Worm (Caenorhabditis elegans) whole organism, L3 larva: ENCODE results near the gene cyd-1.
A peak's percentile ranks its signal among the peaks of the same experiment; 100 is the strongest.
"Not testable (repeated sequence)": the region's sequence is repeated elsewhere in the genome, so short reads cannot be mapped to it uniquely, and the experiment has no call there.

Experiments used
- R02D3.7 ChIP-seq: fragments of 150-350 bp; optimal IDR thresholded peaks from 2 replicates; lab custom pipeline; 2014; ENCODE audit warnings: missing biosample characterization, missing genetic modification characterization
- ama-1 ChIP-seq: fragments of 150-350 bp; optimal IDR thresholded peaks from 2 replicates; lab custom pipeline; 2018
- elt-2 ChIP-seq: sonication (generic microtip); optimal IDR thresholded peaks from 2 replicates; lab custom pipeline; 2016; ENCODE audit warnings: missing genetic modification reagents, mild to moderate bottlenecking, missing genetic modification characterization, missing compliant biosample characterization
- elt-3 ChIP-seq, 3 experiments: fragments of 150-350 bp in 1 of 3; sonication (generic microtip) in 2 of 3; optimal IDR thresholded peaks; 2 replicates in 2 of 3; 4 replicates in 1 of 3; lab custom pipeline; 2014 to 2017; ENCODE audit warnings: missing biosample characterization in 3 of 3, missing genetic modification characterization in 3 of 3
- fkh-10 ChIP-seq: sonication (generic microtip); optimal IDR thresholded peaks from 2 replicates; lab custom pipeline; 2017; ENCODE audit warnings: missing biosample characterization, missing genetic modification reagents, missing genetic modification characterization
- fkh-2 ChIP-seq: fragments of 150-350 bp; optimal IDR thresholded peaks from 2 replicates; lab custom pipeline; 2014; ENCODE audit warnings: missing biosample characterization, missing genetic modification reagents, missing genetic modification characterization
- hmg-11 ChIP-seq: sonication (generic microtip); optimal IDR thresholded peaks from 2 replicates; lab custom pipeline; 2016; ENCODE audit warnings: missing genetic modification characterization, missing compliant biosample characterization
- lin-15B ChIP-seq: fragments of 150-350 bp; optimal IDR thresholded peaks from 2 replicates; lab custom pipeline; 2014; ENCODE audit warnings: missing biosample characterization, missing genetic modification characterization
- lsy-12 ChIP-seq: sonication (generic microtip); optimal IDR thresholded peaks from 2 replicates; lab custom pipeline; 2016; ENCODE audit warnings: mild to moderate bottlenecking, missing genetic modification characterization, missing compliant biosample characterization
- mdl-1 ChIP-seq: fragments of 150-350 bp; optimal IDR thresholded peaks from 2 replicates; lab custom pipeline; 2014; ENCODE audit warnings: missing biosample characterization, missing genetic modification characterization
- mml-1 ChIP-seq: fragments of 150-350 bp; sonication (generic microtip); optimal IDR thresholded peaks from 3 replicates; lab custom pipeline; 2014; ENCODE audit warnings: missing biosample characterization, missing genetic modification characterization
- nfya-1 ChIP-seq: sonication (generic microtip); optimal IDR thresholded peaks from 2 replicates; lab custom pipeline; 2017; ENCODE audit warnings: missing genetic modification characterization, mild to moderate bottlenecking, missing compliant biosample characterization, antibody characterized with exemption, moderate library complexity; ENCODE audit not compliant: insufficient read depth
- nhr-237 ChIP-seq: fragments of 150-350 bp; optimal IDR thresholded peaks from 2 replicates; lab custom pipeline; 2014; ENCODE audit warnings: missing biosample characterization, missing genetic modification characterization
- nhr-25 ChIP-seq: sonication (generic microtip); optimal IDR thresholded peaks from 2 replicates; lab custom pipeline; 2017; ENCODE audit warnings: missing biosample characterization, missing genetic modification characterization
- pha-4 ChIP-seq: fragments of 150-350 bp; optimal IDR thresholded peaks from 2 replicates; lab custom pipeline; 2014; ENCODE audit warnings: missing biosample characterization, missing genetic modification reagents, missing genetic modification characterization
- sea-2 ChIP-seq: fragments of 150-350 bp; sonication (generic microtip); optimal IDR thresholded peaks from 4 replicates; lab custom pipeline; 2014; ENCODE audit warnings: missing biosample characterization, missing genetic modification reagents, missing genetic modification characterization
- skn-1 ChIP-seq: fragments of 150-350 bp; optimal IDR thresholded peaks from 2 replicates; lab custom pipeline; 2014; ENCODE audit warnings: missing biosample characterization, missing genetic modification characterization
- snpc-4 ChIP-seq: fragments of 150-350 bp; optimal IDR thresholded peaks from 2 replicates; lab custom pipeline; 2014; ENCODE audit warnings: missing biosample characterization, missing genetic modification characterization
- zag-1 ChIP-seq: fragments of 150-350 bp; optimal IDR thresholded peaks from 2 replicates; lab custom pipeline; 2014; ENCODE audit warnings: missing biosample characterization, missing genetic modification characterization
- ztf-11 ChIP-seq: fragments of 150-350 bp; optimal IDR thresholded peaks from 2 replicates; lab custom pipeline; 2014; ENCODE audit warnings: missing biosample characterization, missing genetic modification characterization

The cyd-1 gene

ce11 chrII:13030567-13031188 lies 50.3 kb downstream of the cyd-1 start (continued):
- peak; percentile 60 for TF ChIP-seq pha-4 (tag; lab: Kevin White, UChicago)

ce11 chrII:13031649-13032191 lies 51.3 kb downstream of the cyd-1 start, which contains the start of gene F18A11.2:
Gene F18A11.2, plus strand, starts transcription at chrII:13031699.
- not testable (repeated sequence) for TF ChIP-seq ama-1 (lab: Kevin White, UChicago); nhr-237 (tag; lab: Kevin White, UChicago); fkh-2 (tag; lab: Kevin White, UChicago)

DNA sequence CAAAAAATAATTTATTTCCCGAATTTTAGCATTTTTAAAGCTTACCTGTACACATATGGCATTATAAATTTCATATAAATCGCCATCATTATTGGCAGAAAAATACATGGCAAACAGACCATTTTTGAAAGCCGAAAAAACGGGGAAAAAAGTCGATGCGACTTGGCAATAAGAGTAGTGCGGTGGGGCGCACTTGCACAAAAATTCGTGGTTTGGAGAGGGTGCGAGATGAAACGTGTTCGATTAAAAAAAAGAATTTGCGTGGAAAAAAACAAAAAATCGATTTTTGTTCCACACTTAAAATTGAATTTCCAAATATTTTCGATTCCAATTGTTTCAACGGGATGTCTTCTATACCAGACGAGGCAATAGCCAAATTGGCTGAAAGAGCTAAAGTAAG lies 56.3 kb downstream of the cyd-1 start, which contains the start of gene F18A11.3:
Gene F18A11.3 (minus strand): TSS at position 125 of the 400 bp plus-strand sequence.
- TF ChIP-seq R02D3.7 (no peak), mdl-1 (no peak), nfya-1 (tag; lab: Kevin White, UChicago) (peak; percentile 32), elt-2 (no peak), zag-1 (tag; lab: Kevin White, UChicago) (no peak), snpc-4 (peak; percentile 41), fkh-10 (GFP tag; lab: Kevin White, UChicago) (no peak), elt-3 (tag; optimal IDR thresholded peaks at IDR 0.05; lab: Kevin White, UChicago) (no peak), sea-2 (GFP tag; lab: Kevin White, UChicago) (no peak), pha-4 (tag; lab: Kevin White, UChicago) (peak; percentile 38), nhr-25 (tag; lab: Kevin White, UChicago) (no peak), lsy-12 (tag; lab: Kevin White, UChicago) (no peak), skn-1 (tag; lab: Kevin White, UChicago) (no peak), ztf-11 (no peak), lin-15B (tag; lab: Kevin White, UChicago) (peak; percentile 51), hmg-11 (no peak), mml-1 (tag; lab: Kevin White, UChicago) (no peak)
